Worm (Caenorhabditis elegans) whole organism, L1 larva: ENCODE measurements around the gene ncx-6.

Experiments
- C04F5.9 ChIP-seq: sonication (generic microtip); optimal IDR thresholded peaks from 2 replicates; lab custom pipeline; 2016; ENCODE audit warnings: missing genetic modification characterization, missing compliant biosample characterization
- dsc-1 ChIP-seq: sonication (generic microtip); optimal IDR thresholded peaks from 2 replicates; lab custom pipeline; 2016; ENCODE audit warnings: mild to moderate bottlenecking, missing genetic modification characterization, missing compliant biosample characterization
- efl-1 ChIP-seq, 4 experiments: fragments of 150-350 bp; optimal IDR thresholded peaks in 3 of 4; peaks in 1 of 4; 1 replicate in 1 of 4; 2 replicates in 3 of 4; lab custom pipeline; 2014; ENCODE audit warnings: missing biosample characterization in 2 of 4, missing genetic modification characterization in 2 of 4, missing genetic modification reagents in 2 of 4
- egl-13 ChIP-seq: sonication (generic microtip); optimal IDR thresholded peaks from 2 replicates; lab custom pipeline; 2016; ENCODE audit warnings: missing genotype, missing genetic modification reagents, missing genetic modification characterization, missing compliant biosample characterization
- jun-1 ChIP-seq: fragments of 150-350 bp; optimal IDR thresholded peaks from 2 replicates; lab custom pipeline; 2014; ENCODE audit warnings: missing biosample characterization, missing genetic modification reagents, missing genetic modification characterization
- lin-14 ChIP-seq: fragments of 200-800 bp; sonication (Bioruptor generic); optimal IDR thresholded peaks from 2 replicates; lab custom pipeline; 2018; ENCODE audit warnings: mild to moderate bottlenecking, missing genetic modification characterization, moderate library complexity, missing compliant biosample characterization
- lin-15B ChIP-seq: fragments of 150-350 bp; sonication (generic microtip); optimal IDR thresholded peaks from 3 replicates; lab custom pipeline; 2014; ENCODE audit warnings: missing biosample characterization, missing genetic modification characterization
- nhr-11 ChIP-seq: fragments of 150-350 bp; optimal IDR thresholded peaks from 2 replicates; lab custom pipeline; 2014; ENCODE audit warnings: missing biosample characterization, missing genetic modification characterization
- nhr-19 ChIP-seq: fragments of 200-800 bp; sonication (Bioruptor generic); conservative IDR thresholded peaks from 2 replicates; pipeline ENCODE4 v1.3.6; 2022; ENCODE audit warnings: missing genetic modification characterization, missing compliant biosample characterization
- nhr-20 ChIP-seq: sonication (generic microtip); optimal IDR thresholded peaks from 2 replicates; lab custom pipeline; 2016; ENCODE audit warnings: mild to moderate bottlenecking, missing genetic modification characterization, missing compliant biosample characterization
- nhr-85 ChIP-seq: sonication (generic microtip); peaks from one replicate; lab custom pipeline; 2016; ENCODE audit warnings: missing genetic modification characterization, inconsistent platforms, missing compliant biosample characterization
- swsn-7 ChIP-seq: sonication (generic microtip); optimal IDR thresholded peaks from 2 replicates; lab custom pipeline; 2016; ENCODE audit warnings: missing genetic modification characterization, missing compliant biosample characterization
- unc-98 ChIP-seq: fragments of 200-800 bp; sonication (Bioruptor generic); IDR thresholded peaks from 2 replicates; pipeline ENCODE4 v1.3.6; 2022; ENCODE audit warnings: missing genetic modification characterization, missing compliant biosample characterization
- zip-4 ChIP-seq: fragments of 200-800 bp; sonication (Bioruptor generic); optimal IDR thresholded peaks from 2 replicates; lab custom pipeline; 2018; ENCODE audit warnings: mild to moderate bottlenecking, missing genetic modification characterization, moderate library complexity, missing compliant biosample characterization
- ztf-4 ChIP-seq: fragments of 150-350 bp; optimal IDR thresholded peaks from 2 replicates; lab custom pipeline; 2014; ENCODE audit warnings: missing biosample characterization, missing genetic modification characterization

The ncx-6 gene

DNA sequence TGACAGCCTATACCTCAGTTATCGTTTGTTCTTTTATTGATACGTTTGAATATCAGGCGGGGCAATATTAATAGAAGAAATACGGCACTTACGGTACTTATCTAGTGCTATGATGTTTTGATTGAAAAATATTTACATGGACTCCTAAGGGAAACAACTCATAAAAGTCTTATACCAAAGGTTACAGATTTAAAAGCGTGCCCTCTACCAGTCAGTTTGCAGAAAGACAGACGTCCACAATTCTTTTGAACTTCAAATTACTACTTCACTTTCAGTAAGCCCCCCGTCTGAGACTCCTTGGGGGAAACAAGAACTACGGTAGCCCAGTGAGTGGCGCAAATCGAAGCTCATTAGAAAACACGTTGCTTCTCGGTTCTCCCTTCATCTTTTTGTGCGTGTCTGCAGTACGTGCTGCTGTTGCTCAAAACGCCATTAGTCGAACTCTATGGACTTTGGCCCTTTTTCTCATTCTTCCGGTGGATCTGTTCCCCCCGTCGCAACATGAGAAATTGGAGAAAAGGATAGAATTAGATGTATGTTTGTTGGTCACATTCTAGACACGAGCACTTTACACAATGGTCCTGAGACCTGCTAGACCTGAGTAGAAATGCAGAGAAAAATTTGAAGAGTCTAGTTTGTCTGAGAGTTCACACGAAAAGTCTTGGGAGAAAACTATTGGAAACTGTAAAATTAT, 51.3 kb downstream of the ncx-6 start (continued):
- TF ChIP-seq unc-98 (GFP tag; lab: Robert Waterston, UW): no peak
- no peak for TF ChIP-seq zip-4 (GFP tag; lab: Kevin White, UChicago)
- TF ChIP-seq C04F5.9 (tag; lab: Kevin White, UChicago): no peak
- TF ChIP-seq efl-1 (optimal IDR thresholded peaks at IDR 0.05; lab: Kevin White, UChicago): no peak
- no peak for TF ChIP-seq efl-1 (GFP tag; optimal IDR thresholded peaks at IDR 0.05 in 1 of 2; lab: Kevin White, UChicago)
- no peak for TF ChIP-seq ztf-4 (tag; lab: Kevin White, UChicago)
- TF ChIP-seq swsn-7 (tag; lab: Kevin White, UChicago): no peak
- TF ChIP-seq jun-1 (tag; lab: Kevin White, UChicago): no peak
- no peak for TF ChIP-seq lin-15B (tag; lab: Kevin White, UChicago)
- TF ChIP-seq, all 84 proteins: peak for 7

DNA sequence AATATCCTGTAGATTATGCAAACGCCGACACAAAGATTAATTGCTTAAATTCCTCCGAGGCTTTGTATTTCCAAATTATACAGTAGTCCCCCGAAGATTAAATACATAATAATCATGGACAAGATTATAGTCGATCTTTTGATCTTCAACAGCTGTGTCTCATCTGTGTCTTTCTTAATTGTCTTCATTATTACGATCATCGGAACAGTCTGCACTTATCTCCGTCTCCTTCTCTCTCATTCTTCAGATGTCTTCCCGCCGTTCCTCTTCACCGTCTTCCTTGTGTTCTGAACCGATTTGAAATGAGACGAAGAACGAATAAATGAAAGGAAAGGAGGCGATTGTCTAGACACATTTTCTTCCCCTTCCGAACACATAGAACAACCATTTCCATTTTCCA, 52.6 kb downstream of the ncx-6 start:
- TF ChIP-seq lin-14 (GFP tag; lab: Kevin White, UChicago) (peak; percentile 30), nhr-11 (tag; lab: Kevin White, UChicago) (no peak), nhr-20 (tag; lab: Kevin White, UChicago) (peak; percentile 24), egl-13 (tag; lab: Kevin White, UChicago) (no peak), efl-1 (optimal IDR thresholded peaks at IDR 0.05; lab: Kevin White, UChicago) (no peak), efl-1 (GFP tag; optimal IDR thresholded peaks at IDR 0.05 in 1 of 2; lab: Kevin White, UChicago) (peak in 1 of 2 experiments; percentile 38), nhr-19 (GFP tag; lab: Robert Waterston, UW) (peak; percentile 56), dsc-1 (tag; lab: Kevin White, UChicago) (peak; percentile 28), nhr-85 (tag; lab: Kevin White, UChicago) (peak; percentile 39)
- TF ChIP-seq, all 84 proteins: peak for 6
